Fruit fly (Drosophila melanogaster) whole organism, embryonic: ENCODE data around the gene CG3529.

ENCODE experiments used
- Abd-B ChIP-seq: fragments of 200-800 bp; sonication (Bioruptor generic); optimal IDR thresholded peaks from 2 replicates; lab custom pipeline; 2018; ENCODE audit warnings: missing biosample characterization, mild to moderate bottlenecking, missing genetic modification characterization, moderate library complexity
- B-H1 ChIP-seq: fragments of 200-800 bp; sonication (Bioruptor generic); IDR thresholded peaks from 3 replicates; pipeline ENCODE4 v1.3.6; 2022; ENCODE audit warnings: missing biosample characterization, missing genetic modification characterization
- CG10274 ChIP-seq: fragments of 200-800 bp; sonication (Bioruptor generic); optimal IDR thresholded peaks from 3 replicates; lab custom pipeline; 2017; ENCODE audit warnings: missing biosample characterization, mild to moderate bottlenecking, missing genetic modification characterization
- CG10979 ChIP-seq: fragments of 200-800 bp; sonication (Bioruptor generic); optimal IDR thresholded peaks from 2 replicates; lab custom pipeline; 2018; ENCODE audit warnings: missing biosample characterization, mild to moderate bottlenecking, missing genetic modification characterization, moderate library complexity
- CG11398 ChIP-seq: fragments of 200-800 bp; sonication (Bioruptor generic); optimal IDR thresholded peaks from 2 replicates; lab custom pipeline; 2016; ENCODE audit warnings: missing biosample characterization, missing genetic modification characterization
- CG13624 ChIP-seq: fragments of 200-800 bp; sonication (Bioruptor generic); optimal IDR thresholded peaks from 2 replicates; lab custom pipeline; 2016; ENCODE audit warnings: missing biosample characterization, missing genetic modification characterization
- CG13894 ChIP-seq: fragments of 200-800 bp; sonication (Bioruptor generic); optimal IDR thresholded peaks from 3 replicates; lab custom pipeline; 2018; ENCODE audit warnings: missing biosample characterization, mild to moderate bottlenecking, missing genetic modification characterization, moderate library complexity
- CG14014 ChIP-seq: fragments of 200-800 bp; sonication (Bioruptor generic); IDR thresholded peaks from 2 replicates; pipeline ENCODE4 v1.3.6; 2022; ENCODE audit warnings: missing biosample characterization, missing genetic modification characterization
- CG14860 ChIP-seq: fragments of 200-800 bp; sonication (Bioruptor generic); IDR thresholded peaks from 3 replicates; pipeline ENCODE4 v1.3.6; 2022; ENCODE audit warnings: missing biosample characterization, missing genetic modification characterization; ENCODE audit not compliant: partially characterized antibody
- CG15479 ChIP-seq: fragments of 200-800 bp; sonication (Bioruptor generic); optimal IDR thresholded peaks from 3 replicates; lab custom pipeline; 2019; ENCODE audit warnings: missing biosample characterization, mild to moderate bottlenecking, missing genetic modification characterization, moderate library complexity
- CG1602 ChIP-seq: fragments of 200-800 bp; sonication (Bioruptor generic); optimal IDR thresholded peaks from 3 replicates; lab custom pipeline; 2016; ENCODE audit warnings: missing biosample characterization, missing genetic modification characterization
- CG16815 ChIP-seq: fragments of 200-800 bp; sonication (Bioruptor generic); optimal IDR thresholded peaks from 3 replicates; lab custom pipeline; 2017; ENCODE audit warnings: missing biosample characterization, mild to moderate bottlenecking, missing genetic modification characterization
- CG17359 ChIP-seq: fragments of 200-800 bp; sonication (Bioruptor generic); optimal IDR thresholded peaks from 3 replicates; lab custom pipeline; 2018; ENCODE audit warnings: missing biosample characterization, mild to moderate bottlenecking, missing genetic modification characterization, moderate library complexity
- CG17361 ChIP-seq: fragments of 200-800 bp; sonication (Bioruptor generic); IDR thresholded peaks from 3 replicates; pipeline ENCODE4 v1.3.6; 2022; ENCODE audit warnings: missing biosample characterization, missing genetic modification characterization
- CG18619 ChIP-seq: fragments of 200-800 bp; sonication (Bioruptor generic); optimal IDR thresholded peaks from 3 replicates; lab custom pipeline; 2017; ENCODE audit warnings: missing biosample characterization, mild to moderate bottlenecking, missing genetic modification characterization
- CG31224 ChIP-seq: fragments of 200-800 bp; sonication (Bioruptor generic); IDR thresholded peaks from 2 replicates; pipeline ENCODE4 v1.3.6; 2022; ENCODE audit warnings: missing biosample characterization, missing genetic modification characterization
- CG31365 ChIP-seq: fragments of 200-800 bp; sonication (Bioruptor generic); optimal IDR thresholded peaks from 2 replicates; lab custom pipeline; 2018; ENCODE audit warnings: missing biosample characterization, mild to moderate bottlenecking, missing genetic modification characterization
- CG32772 ChIP-seq: fragments of 200-800 bp; sonication (Bioruptor generic); IDR thresholded peaks from 2 replicates; pipeline ENCODE4 v1.3.6; 2022; ENCODE audit warnings: missing biosample characterization, missing genetic modification characterization
- CG34224 ChIP-seq: fragments of 200-800 bp; sonication (Bioruptor generic); IDR thresholded peaks from 3 replicates; pipeline ENCODE4 v1.3.6; 2022; ENCODE audit warnings: missing biosample characterization, missing genetic modification characterization; ENCODE audit not compliant: partially characterized antibody
- CG3726 ChIP-seq: fragments of 200-800 bp; sonication (Bioruptor generic); IDR thresholded peaks from 3 replicates; pipeline ENCODE4, ENCODE4 v1.3.6; 2022; ENCODE audit warnings: missing biosample characterization, missing genetic modification characterization
- CG5245 ChIP-seq: fragments of 200-800 bp; sonication (Bioruptor generic); optimal IDR thresholded peaks from 3 replicates; lab custom pipeline; 2016; ENCODE audit warnings: missing biosample characterization, missing genetic modification characterization
- CG6254 ChIP-seq: fragments of 200-800 bp; sonication (Bioruptor generic); optimal IDR thresholded peaks from 3 replicates; lab custom pipeline; 2017; ENCODE audit warnings: mild to moderate bottlenecking, missing biosample characterization, missing genetic modification reagents, missing genetic modification characterization
- CG7987 ChIP-seq: fragments of 200-800 bp; sonication (Bioruptor generic); optimal IDR thresholded peaks from 2 replicates; lab custom pipeline; 2018; ENCODE audit warnings: missing biosample characterization, mild to moderate bottlenecking, missing genetic modification characterization, moderate library complexity
- CG8281 ChIP-seq: fragments of 200-800 bp; sonication (Bioruptor generic); optimal IDR thresholded peaks from 2 replicates; lab custom pipeline; 2018; ENCODE audit warnings: missing biosample characterization, mild to moderate bottlenecking, missing genetic modification characterization, moderate library complexity
- CG8290 ChIP-seq, 3 experiments: fragments of 200-800 bp; sonication (Bioruptor generic); optimal IDR thresholded peaks; 2 replicates each; lab custom pipeline; 2016 to 2019; ENCODE audit warnings: missing biosample characterization in 3 of 3, missing genetic modification characterization in 3 of 3, mild to moderate bottlenecking in 2 of 3, moderate library complexity in 1 of 3
- CG9797 ChIP-seq: fragments of 200-800 bp; sonication (Bioruptor generic); optimal IDR thresholded peaks from 3 replicates; lab custom pipeline; 2018; ENCODE audit warnings: missing biosample characterization, mild to moderate bottlenecking, missing genetic modification characterization
- Hand ChIP-seq: fragments of 200-800 bp; sonication (Bioruptor generic); optimal IDR thresholded peaks from 2 replicates; lab custom pipeline; 2017; ENCODE audit warnings: mild to moderate bottlenecking, missing biosample characterization, missing genetic modification reagents, missing genetic modification characterization
- HmgZ ChIP-seq: fragments of 200-800 bp; sonication (Bioruptor generic); optimal IDR thresholded peaks from 2 replicates; lab custom pipeline; 2018; ENCODE audit warnings: missing biosample characterization, mild to moderate bottlenecking, missing genetic modification characterization
- Mad ChIP-seq: fragments of 200-800 bp; sonication (Bioruptor generic); optimal IDR thresholded peaks from 2 replicates; lab custom pipeline; 2016; ENCODE audit warnings: missing biosample characterization, missing genetic modification characterization
- Myb ChIP-seq: fragments of 200-800 bp; sonication (Bioruptor generic); optimal IDR thresholded peaks from 2 replicates; lab custom pipeline; 2016; ENCODE audit warnings: missing biosample characterization, missing genetic modification characterization
- NC2β ChIP-seq: fragments of 200-800 bp; sonication (Bioruptor generic); optimal IDR thresholded peaks from 2 replicates; lab custom pipeline; 2016; ENCODE audit warnings: missing biosample characterization, missing genetic modification characterization
- PHDP ChIP-seq: fragments of 200-800 bp; sonication (Bioruptor generic); optimal IDR thresholded peaks from 3 replicates; lab custom pipeline; 2018; ENCODE audit warnings: missing biosample characterization, mild to moderate bottlenecking, missing genetic modification characterization, moderate library complexity
- Sox100B ChIP-seq: fragments of 200-800 bp; sonication (Bioruptor generic); optimal IDR thresholded peaks from 3 replicates; lab custom pipeline; 2018; ENCODE audit warnings: missing biosample characterization, mild to moderate bottlenecking, missing genetic modification characterization
- cad ChIP-seq: fragments of >200 bp; optimal IDR thresholded peaks from 2 replicates; lab custom pipeline; 2017; ENCODE audit warnings: missing biosample characterization, missing genetic modification characterization
- corto ChIP-seq: fragments of 200-800 bp; sonication (Bioruptor generic); optimal IDR thresholded peaks from 2 replicates; lab custom pipeline; 2016; ENCODE audit warnings: missing biosample characterization, mild to moderate bottlenecking, missing genetic modification characterization, moderate library complexity
- crol ChIP-seq: fragments of 200-800 bp; sonication (Bioruptor generic); IDR thresholded peaks from 2 replicates; pipeline ENCODE4 v1.3.6; 2022; ENCODE audit warnings: missing biosample characterization, missing genetic modification characterization
- dati ChIP-seq: fragments of 200-800 bp; sonication (Bioruptor generic); IDR thresholded peaks from 2 replicates; pipeline ENCODE4 v1.3.6; 2022; ENCODE audit warnings: missing biosample characterization, missing genetic modification characterization
- dpn ChIP-seq, 2 experiments: fragments of 200-800 bp; sonication (Bioruptor generic); optimal IDR thresholded peaks; 3 replicates each; lab custom pipeline; 2016; ENCODE audit warnings: missing biosample characterization in 2 of 2, missing genetic modification characterization in 2 of 2
- eyg ChIP-seq: fragments of 200-800 bp; sonication (Bioruptor generic); optimal IDR thresholded peaks from 3 replicates; lab custom pipeline; 2016; ENCODE audit warnings: missing biosample characterization, missing genetic modification characterization
- gsb ChIP-seq: fragments of 200-800 bp; sonication (Bioruptor generic); IDR thresholded peaks from 2 replicates; pipeline ENCODE4 v1.3.6; 2022; ENCODE audit warnings: missing biosample characterization, missing genetic modification characterization
- hb ChIP-seq: fragments of 200-800 bp; sonication (Bioruptor generic); IDR thresholded peaks from 3 replicates; pipeline ENCODE4 v1.3.6; 2022; ENCODE audit warnings: missing biosample characterization, missing genetic modification characterization; ENCODE audit not compliant: partially characterized antibody
- insv ChIP-seq, 2 experiments: fragments of 200-800 bp; sonication (Bioruptor generic); optimal IDR thresholded peaks; 3 replicates each; lab custom pipeline; 2016 to 2018; ENCODE audit warnings: missing biosample characterization in 2 of 2, missing genetic modification characterization in 2 of 2
- kah ChIP-seq: fragments of 200-800 bp; sonication (Bioruptor generic); optimal IDR thresholded peaks from 2 replicates; lab custom pipeline; 2018; ENCODE audit warnings: missing biosample characterization, mild to moderate bottlenecking, missing genetic modification characterization
- lilli ChIP-seq: fragments of 200-800 bp; sonication (Bioruptor generic); optimal IDR thresholded peaks from 3 replicates; lab custom pipeline; 2016; ENCODE audit warnings: missing biosample characterization, missing genetic modification characterization
- lmd ChIP-seq: fragments of 200-800 bp; sonication (Bioruptor generic); IDR thresholded peaks from 2 replicates; pipeline ENCODE4 v1.3.6; 2022; ENCODE audit warnings: missing biosample characterization, missing genetic modification characterization
- nerfin-1 ChIP-seq: fragments of 200-800 bp; sonication (Bioruptor generic); optimal IDR thresholded peaks from 3 replicates; lab custom pipeline; 2019; ENCODE audit warnings: missing biosample characterization, mild to moderate bottlenecking, missing genetic modification characterization, moderate library complexity
- sna ChIP-seq: fragments of 200-800 bp; sonication (Bioruptor generic); IDR thresholded peaks from 2 replicates; pipeline ENCODE4 v1.3.6; 2022; ENCODE audit warnings: missing biosample characterization, missing genetic modification characterization; ENCODE audit not compliant: partially characterized antibody
- stwl ChIP-seq: fragments of 200-800 bp; sonication (Bioruptor generic); optimal IDR thresholded peaks from 3 replicates; lab custom pipeline; 2018; ENCODE audit warnings: missing biosample characterization, mild to moderate bottlenecking, missing genetic modification characterization, moderate library complexity
- trem ChIP-seq: fragments of 200-800 bp; optimal IDR thresholded peaks from 3 replicates; lab custom pipeline; 2019; ENCODE audit warnings: missing biosample characterization, mild to moderate bottlenecking, missing genetic modification characterization, moderate library complexity

CG3529 gene

DNA sequence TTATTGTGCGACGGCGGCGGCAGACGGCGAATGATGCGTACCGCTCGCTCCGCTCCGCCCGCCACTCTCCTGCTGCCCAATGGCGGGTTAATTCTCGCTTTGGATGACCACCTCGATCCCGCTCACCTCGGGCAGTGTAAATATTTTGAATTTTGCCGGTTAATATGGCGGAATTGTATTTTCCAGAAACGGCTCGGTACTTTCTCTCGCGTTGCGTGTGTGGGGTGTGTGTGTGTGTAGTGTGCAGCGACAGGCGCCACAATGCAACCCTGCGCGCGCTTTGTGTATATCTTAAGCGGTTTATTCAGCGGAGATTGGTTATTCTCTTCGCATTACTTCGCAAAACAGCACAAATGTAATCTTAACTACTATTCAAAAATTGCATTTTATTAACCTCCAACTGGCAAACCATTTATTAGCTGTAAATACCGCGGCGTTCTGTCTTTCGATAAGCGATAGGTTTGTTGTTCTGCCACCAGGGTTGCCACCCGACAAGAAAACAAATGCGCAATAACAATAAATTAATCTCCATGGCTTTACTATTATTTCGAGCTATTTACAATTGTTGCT is 9.2 kb downstream of the CG3529 start, which contains the start of the genes phol and CG3552 (continued):
- TF ChIP-seq eyg = no peak
- TF ChIP-seq dpn (GFP tag; optimal IDR thresholded peaks at IDR 0.05; lab: Kevin White, UChicago) = peak in 1 of 2 experiments; percentile 8
- TF ChIP-seq gsb (GFP tag; lab: Robert Waterston, UW) = no peak
- 0 out of 3 replicates have a peak, but pooled peaks have one; percentile 41 for TF ChIP-seq CG34224
- peak; percentile 22 for TF ChIP-seq CG13894 (tag; lab: Kevin White, UChicago)
- no peak for TF ChIP-seq Sox100B
- TF ChIP-seq hb = peak; percentile 45; the same call in 1 of the 3 replicates
- TF ChIP-seq CG14860 = peak; percentile 52; the same call in 2 of the 3 replicates
- 0 out of 3 replicates have a peak, but pooled peaks have one; percentile 42 for TF ChIP-seq CG17361 (GFP tag; lab: Robert Waterston, UW)
- TF ChIP-seq CG9797 (GFP tag; lab: Kevin White, UChicago) = peak; percentile 44
- no peak for TF ChIP-seq CG17359
- no peak for TF ChIP-seq CG6254
- peak; percentile 7 for TF ChIP-seq CG10979 (tag; lab: Kevin White, UChicago)
- peak; percentile 83 for TF ChIP-seq CG15479 (GFP tag; lab: Kevin White, UChicago)
- peak; percentile 10 for TF ChIP-seq nerfin-1 (tag; lab: Kevin White, UChicago)
- peak; percentile 25; the same call in 1 of the 2 replicates for TF ChIP-seq crol (GFP tag; lab: Robert Waterston, UW)
- TF ChIP-seq Abd-B (GFP tag; lab: Kevin White, UChicago) = peak; percentile 18
- TF ChIP-seq CG32772 (GFP tag; lab: Robert Waterston, UW) = no peak
- no peak for TF ChIP-seq CG16815 (GFP tag; lab: Kevin White, UChicago)
- no peak for TF ChIP-seq Mad (GFP tag; lab: Kevin White, UChicago)
- peak; percentile 24 for TF ChIP-seq lilli (GFP tag; lab: Kevin White, UChicago)
- TF ChIP-seq NC2β (GFP tag; lab: Kevin White, UChicago) = peak; percentile 6
- peak; percentile 63 for TF ChIP-seq trem
- TF ChIP-seq B-H1 = no peak
- TF ChIP-seq Hand = peak; percentile 6
- peak; percentile 25 for TF ChIP-seq Myb (GFP tag; lab: Kevin White, UChicago)
- TF ChIP-seq lmd (GFP tag; lab: Robert Waterston, UW) = no peak
- TF ChIP-seq insv (GFP tag; optimal IDR thresholded peaks at IDR 0.05; lab: Kevin White, UChicago) = peak in 1 of 2 experiments; percentile 17
- TF ChIP-seq CG1602 (GFP tag; lab: Kevin White, UChicago) = no peak
- no peak for TF ChIP-seq CG11398 (GFP tag; lab: Kevin White, UChicago)
- no peak for TF ChIP-seq CG31224 (GFP tag; lab: Robert Waterston, UW)
- no peak for TF ChIP-seq CG18619 (GFP tag; lab: Kevin White, UChicago)
- TF ChIP-seq CG13624 = peak; percentile 88
- TF ChIP-seq sna = peak; percentile 66; the same call in 1 of the 2 replicates
- TF ChIP-seq CG10274 (GFP tag; lab: Kevin White, UChicago) = no peak
- TF ChIP-seq CG3726 (GFP tag; lab: Robert Waterston, UW) = no peak
- TF ChIP-seq CG7987 (GFP tag; lab: Kevin White, UChicago) = no peak
- no peak for TF ChIP-seq corto (GFP tag; lab: Kevin White, UChicago)
- peak; percentile 98 for TF ChIP-seq CG5245 (GFP tag; lab: Kevin White, UChicago)
- no peak for TF ChIP-seq kah (GFP tag; lab: Kevin White, UChicago)
- TF ChIP-seq stwl (tag; lab: Kevin White, UChicago) = peak; percentile 64
- TF ChIP-seq HmgZ (tag; lab: Kevin White, UChicago) = peak; percentile 3
- TF ChIP-seq CG8290 (GFP tag; optimal IDR thresholded peaks at IDR 0.05; lab: Kevin White, UChicago) = no peak
- TF ChIP-seq CG8290 (tag; optimal IDR thresholded peaks at IDR 0.05; lab: Kevin White, UChicago) = no peak
- no peak for TF ChIP-seq cad (GFP tag; lab: Kevin White, UChicago)
- no peak for TF ChIP-seq CG14014 (GFP tag; lab: Robert Waterston, UW)
- TF ChIP-seq dati (GFP tag; lab: Robert Waterston, UW) = no peak
- no peak for TF ChIP-seq CG8281 (tag; lab: Kevin White, UChicago)
- no peak for TF ChIP-seq CG31365
- peak; percentile 7 for TF ChIP-seq PHDP (tag; lab: Kevin White, UChicago)
